Fruit fly (Drosophila melanogaster): Measurements from ENCODE around the gene Dic61B.

DNA sequence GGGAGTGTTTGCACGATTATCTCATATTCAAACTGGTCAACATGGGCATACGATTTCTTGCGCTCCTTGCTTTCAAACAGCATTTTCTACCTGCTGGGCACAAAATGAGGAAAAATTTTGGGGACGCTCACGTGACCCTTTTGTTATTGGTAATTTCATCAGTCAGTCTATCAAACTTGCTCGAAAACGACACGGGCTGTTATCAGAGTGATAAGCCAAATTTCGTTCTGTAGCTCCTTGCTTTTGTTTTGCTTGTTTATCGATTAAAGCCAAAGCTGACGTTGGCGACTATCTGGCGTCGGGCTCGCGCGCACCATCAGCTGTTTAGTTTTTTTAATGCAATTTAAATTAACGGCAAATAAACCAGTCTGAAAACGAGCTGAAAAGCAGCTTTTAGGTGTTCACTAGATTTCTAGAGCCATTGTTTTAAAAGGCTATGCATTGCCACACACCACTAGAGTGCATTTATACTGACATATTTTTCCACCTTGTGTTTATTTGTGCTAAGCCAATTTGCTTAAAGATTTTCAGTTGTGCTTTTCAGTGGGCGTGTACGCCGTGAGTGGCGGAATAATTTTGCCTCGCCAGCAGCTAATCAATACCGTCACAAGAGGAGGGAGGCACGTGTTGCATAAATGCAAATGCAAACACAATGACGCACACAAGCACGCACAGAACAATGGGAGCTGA, 15.7 kb downstream of the Dic61B start:
- TF ChIP-seq CG8478 (optimal IDR thresholded peaks at IDR 0.05) (no peak), CTCF (optimal IDR thresholded peaks at IDR 0.05) (no peak)
